Worm (Caenorhabditis elegans): ENCODE measurements around the gene ccz-1.
A peak's percentile ranks its signal among the peaks of the same experiment; 100 is the strongest.

ccz-1 gene

ce11 chrV:13664340-13664916, 14.2 kb upstream of the ccz-1 start:
- TF ChIP-seq R02D3.7 (tag; optimal IDR thresholded peaks at IDR 0.05) (no peak), nhr-67 (tag; optimal IDR thresholded peaks at IDR 0.05) (no peak), unc-62 (GFP tag; optimal IDR thresholded peaks at IDR 0.05) (no peak), nfya-1 (tag; optimal IDR thresholded peaks at IDR 0.05; ENCODE audit: insufficient read depth) (peak; percentile 19), nhr-23 (tag; optimal IDR thresholded peaks at IDR 0.05) (peak; percentile 9), tbx-2 (tag; optimal IDR thresholded peaks at IDR 0.05) (no peak), lsy-12 (tag; optimal IDR thresholded peaks at IDR 0.05) (no peak), ama-1 (optimal IDR thresholded peaks at IDR 0.05) (peak; percentile 40), elt-2 (tag; optimal IDR thresholded peaks at IDR 0.05) (peak; percentile 51), lin-15B (tag; optimal IDR thresholded peaks at IDR 0.05) (peak; percentile 55)

ce11 chrV:13665089-13665488, 13.6 kb upstream of the ccz-1 start, which contains the start of gene rde-12:
rde-12 (plus strand) TSS chrV:13665389.
- TF ChIP-seq sea-2 (GFP tag; optimal IDR thresholded peaks at IDR 0.05) = no peak
- no peak for TF ChIP-seq nfya-1 (tag; optimal IDR thresholded peaks at IDR 0.05; ENCODE audit: insufficient read depth)
- no peak for TF ChIP-seq pha-4 (tag; optimal IDR thresholded peaks at IDR 0.05)
- TF ChIP-seq mdl-1 (tag; optimal IDR thresholded peaks at IDR 0.05) = no peak
- no peak for TF ChIP-seq skn-1 (tag; optimal IDR thresholded peaks at IDR 0.05)
- TF ChIP-seq elt-3 (tag; optimal IDR thresholded peaks at IDR 0.05) = no peak
- TF ChIP-seq ZK546.5 (tag; optimal IDR thresholded peaks at IDR 0.05) = no peak
- no peak for TF ChIP-seq snpc-4 (tag; optimal IDR thresholded peaks at IDR 0.05)
- TF ChIP-seq lin-39 (tag; optimal IDR thresholded peaks at IDR 0.05) = no peak
- TF ChIP-seq tbx-2 (tag; optimal IDR thresholded peaks at IDR 0.05) = no peak
- TF ChIP-seq mml-1 (tag; optimal IDR thresholded peaks at IDR 0.05) = no peak
- TF ChIP-seq unc-39 (tag; optimal IDR thresholded peaks at IDR 0.05) = no peak
- no peak for TF ChIP-seq ceh-28 (tag; optimal IDR thresholded peaks at IDR 0.05)
- no peak for TF ChIP-seq nhr-43 (tag; optimal IDR thresholded peaks at IDR 0.05; ENCODE audit: poor library complexity, severe bottlenecking)

ce11 chrV:13666460-13666859, 12.2 kb upstream of the ccz-1 start:
- TF ChIP-seq zag-1 (tag; optimal IDR thresholded peaks at IDR 0.05) (no peak), R02D3.7 (tag; optimal IDR thresholded peaks at IDR 0.05) (no peak), nhr-23 (tag; optimal IDR thresholded peaks at IDR 0.05) (no peak)

- TF ChIP-seq jun-1 (tag; optimal IDR thresholded peaks at IDR 0.05) (no peak), nhr-77 (tag; optimal IDR thresholded peaks at IDR 0.05) (no peak), nfya-1 (tag; optimal IDR thresholded peaks at IDR 0.05; ENCODE audit: insufficient read depth) (no peak), elt-3 (tag; optimal IDR thresholded peaks at IDR 0.05) (no peak), unc-62 (GFP tag; optimal IDR thresholded peaks at IDR 0.05) (no peak), nhr-11 (tag; optimal IDR thresholded peaks at IDR 0.05) (no peak)
Measured at ce11 chrV:13668337-13668736, 10.3 kb upstream of the ccz-1 start.

- no peak for TF ChIP-seq eor-1 (tag; optimal IDR thresholded peaks at IDR 0.05)
- no peak for TF ChIP-seq ceh-82 (tag; optimal IDR thresholded peaks at IDR 0.05)
- TF ChIP-seq ceh-16 (tag; optimal IDR thresholded peaks at IDR 0.05) = no peak
- TF ChIP-seq unc-39 (tag; optimal IDR thresholded peaks at IDR 0.05) = no peak
- TF ChIP-seq mml-1 (tag; optimal IDR thresholded peaks at IDR 0.05) = no peak
- TF ChIP-seq unc-62 (GFP tag; optimal IDR thresholded peaks at IDR 0.05) = no peak
- TF ChIP-seq nhr-67 (tag; optimal IDR thresholded peaks at IDR 0.05) = no peak
- TF ChIP-seq nhr-11 (tag; optimal IDR thresholded peaks at IDR 0.05) = no peak
- no peak for TF ChIP-seq hmg-11 (tag; optimal IDR thresholded peaks at IDR 0.05)
- TF ChIP-seq mdl-1 (tag; optimal IDR thresholded peaks at IDR 0.05) = no peak
- no peak for TF ChIP-seq snpc-4 (tag; optimal IDR thresholded peaks at IDR 0.05)
Measured at ce11 chrV:13669170-13669569, 9.5 kb upstream of the ccz-1 start.

ce11 chrV:13671911-13672639, 6.6 kb upstream of the ccz-1 start, which contains the start of the genes mip-2 and F58G11.4:
mip-2 (minus strand) TSS chrV:13671958.
F58G11.4 (plus strand) TSS chrV:13672589.
- no peak for TF ChIP-seq nhr-77 (tag; optimal IDR thresholded peaks at IDR 0.05)
- TF ChIP-seq zag-1 (tag; optimal IDR thresholded peaks at IDR 0.05) = no peak
- no peak for TF ChIP-seq nhr-12 (tag; optimal IDR thresholded peaks at IDR 0.05)
- no peak for TF ChIP-seq nhr-237 (tag; optimal IDR thresholded peaks at IDR 0.05)
- TF ChIP-seq pqm-1 (tag; optimal IDR thresholded peaks at IDR 0.05) = no peak
- TF ChIP-seq R02D3.7 (tag; optimal IDR thresholded peaks at IDR 0.05) = no peak
- no peak for TF ChIP-seq tbx-2 (tag; optimal IDR thresholded peaks at IDR 0.05)
- no peak for TF ChIP-seq nhr-23 (tag; optimal IDR thresholded peaks at IDR 0.05)
- no peak for TF ChIP-seq snpc-4 (tag; optimal IDR thresholded peaks at IDR 0.05)
- no peak for TF ChIP-seq elt-2 (tag; optimal IDR thresholded peaks at IDR 0.05)
- TF ChIP-seq ztf-4 (tag; optimal IDR thresholded peaks at IDR 0.05) = no peak
- TF ChIP-seq jun-1 (tag; optimal IDR thresholded peaks at IDR 0.05) = no peak
- no peak for TF ChIP-seq nhr-43 (tag; optimal IDR thresholded peaks at IDR 0.05; ENCODE audit: poor library complexity, severe bottlenecking)
- TF ChIP-seq hmg-11 (tag; optimal IDR thresholded peaks at IDR 0.05) = no peak
- TF ChIP-seq skn-1 (tag; optimal IDR thresholded peaks at IDR 0.05) = no peak
